Worm (Caenorhabditis elegans) whole organism, L3 larva: Measurements from ENCODE around the gene F54D8.10.

Source experiments
- R02D3.7 ChIP-seq: fragments of 150-350 bp; optimal IDR thresholded peaks from 2 replicates; lab custom pipeline; 2014; ENCODE audit warnings: missing biosample characterization, missing genetic modification characterization
- ZK546.5 ChIP-seq: sonication (generic microtip); optimal IDR thresholded peaks from 2 replicates; lab custom pipeline; 2017; ENCODE audit warnings: missing biosample characterization, missing genetic modification characterization
- aly-2 ChIP-seq: fragments of 150-350 bp; optimal IDR thresholded peaks from 2 replicates; lab custom pipeline; 2014; ENCODE audit warnings: missing biosample characterization, missing genetic modification characterization
- ama-1 ChIP-seq: fragments of 150-350 bp; optimal IDR thresholded peaks from 2 replicates; lab custom pipeline; 2018
- ceh-16 ChIP-seq: sonication (generic microtip); optimal IDR thresholded peaks from 2 replicates; lab custom pipeline; 2017; ENCODE audit warnings: missing biosample characterization, missing genetic modification characterization
- ceh-28 ChIP-seq: fragments of 150-350 bp; optimal IDR thresholded peaks from 2 replicates; lab custom pipeline; 2014; ENCODE audit warnings: missing biosample characterization, missing genetic modification reagents, missing genetic modification characterization
- ceh-82 ChIP-seq: fragments of 150-350 bp; optimal IDR thresholded peaks from 2 replicates; lab custom pipeline; 2014; ENCODE audit warnings: missing biosample characterization, missing genetic modification characterization
- ceh-9 ChIP-seq: sonication (generic microtip); optimal IDR thresholded peaks from 2 replicates; lab custom pipeline; 2018; ENCODE audit warnings: missing biosample characterization, missing genetic modification characterization
- egl-5 ChIP-seq: fragments of 150-350 bp; optimal IDR thresholded peaks from 2 replicates; lab custom pipeline; 2017; ENCODE audit warnings: missing biosample characterization, missing genetic modification reagents, missing genetic modification characterization, inconsistent platforms
- elt-1 ChIP-seq: fragments of 150-350 bp; optimal IDR thresholded peaks from 2 replicates; lab custom pipeline; 2014; ENCODE audit warnings: missing biosample characterization, missing genetic modification characterization
- elt-2 ChIP-seq: sonication (generic microtip); optimal IDR thresholded peaks from 2 replicates; lab custom pipeline; 2016; ENCODE audit warnings: missing genetic modification reagents, mild to moderate bottlenecking, missing genetic modification characterization, missing compliant biosample characterization
- elt-3 ChIP-seq, 3 experiments: fragments of 150-350 bp in 1 of 3; sonication (generic microtip) in 2 of 3; optimal IDR thresholded peaks; 2 replicates in 2 of 3; 4 replicates in 1 of 3; lab custom pipeline; 2014 to 2017; ENCODE audit warnings: missing biosample characterization in 3 of 3, missing genetic modification characterization in 3 of 3
- eor-1 ChIP-seq, 2 experiments: fragments of 150-350 bp; optimal IDR thresholded peaks; 2 replicates each; lab custom pipeline; 2014 to 2018; ENCODE audit warnings: missing biosample characterization in 2 of 2, missing genetic modification characterization in 2 of 2
- fkh-10 ChIP-seq: sonication (generic microtip); optimal IDR thresholded peaks from 2 replicates; lab custom pipeline; 2017; ENCODE audit warnings: missing biosample characterization, missing genetic modification reagents, missing genetic modification characterization
- fkh-2 ChIP-seq: fragments of 150-350 bp; optimal IDR thresholded peaks from 2 replicates; lab custom pipeline; 2014; ENCODE audit warnings: missing biosample characterization, missing genetic modification reagents, missing genetic modification characterization
- fos-1 ChIP-seq: fragments of 150-350 bp; optimal IDR thresholded peaks from 2 replicates; lab custom pipeline; 2014; ENCODE audit warnings: missing biosample characterization, missing genetic modification characterization
- hmg-11 ChIP-seq: sonication (generic microtip); optimal IDR thresholded peaks from 2 replicates; lab custom pipeline; 2016; ENCODE audit warnings: missing genetic modification characterization, missing compliant biosample characterization
- jun-1 ChIP-seq: fragments of 150-350 bp; optimal IDR thresholded peaks from 2 replicates; lab custom pipeline; 2014; ENCODE audit warnings: missing biosample characterization, missing genetic modification reagents, missing genetic modification characterization
- lin-15B ChIP-seq: fragments of 150-350 bp; optimal IDR thresholded peaks from 2 replicates; lab custom pipeline; 2014; ENCODE audit warnings: missing biosample characterization, missing genetic modification characterization
- lin-39 ChIP-seq: fragments of 150-350 bp; optimal IDR thresholded peaks from 2 replicates; lab custom pipeline; 2018; ENCODE audit warnings: missing biosample characterization, missing genetic modification reagents, missing genetic modification characterization
- lsy-12 ChIP-seq: sonication (generic microtip); optimal IDR thresholded peaks from 2 replicates; lab custom pipeline; 2016; ENCODE audit warnings: mild to moderate bottlenecking, missing genetic modification characterization, missing compliant biosample characterization
- mdl-1 ChIP-seq: fragments of 150-350 bp; optimal IDR thresholded peaks from 2 replicates; lab custom pipeline; 2014; ENCODE audit warnings: missing biosample characterization, missing genetic modification characterization
- mml-1 ChIP-seq: fragments of 150-350 bp; sonication (generic microtip); optimal IDR thresholded peaks from 3 replicates; lab custom pipeline; 2014; ENCODE audit warnings: missing biosample characterization, missing genetic modification characterization
- nfya-1 ChIP-seq: sonication (generic microtip); optimal IDR thresholded peaks from 2 replicates; lab custom pipeline; 2017; ENCODE audit warnings: missing genetic modification characterization, mild to moderate bottlenecking, missing compliant biosample characterization, antibody characterized with exemption, moderate library complexity; ENCODE audit not compliant: insufficient read depth
- nhr-11 ChIP-seq: fragments of 150-350 bp; optimal IDR thresholded peaks from 2 replicates; lab custom pipeline; 2014; ENCODE audit warnings: missing biosample characterization, missing genetic modification characterization
- nhr-23 ChIP-seq: fragments of 150-350 bp; optimal IDR thresholded peaks from 2 replicates; lab custom pipeline; 2014; ENCODE audit warnings: missing biosample characterization, missing genetic modification reagents, missing genetic modification characterization
- nhr-237 ChIP-seq: fragments of 150-350 bp; optimal IDR thresholded peaks from 2 replicates; lab custom pipeline; 2014; ENCODE audit warnings: missing biosample characterization, missing genetic modification characterization
- nhr-28 ChIP-seq: fragments of 150-350 bp; optimal IDR thresholded peaks from 2 replicates; lab custom pipeline; 2014; ENCODE audit warnings: missing biosample characterization, missing genetic modification characterization
- nhr-43 ChIP-seq: sonication (generic microtip); optimal IDR thresholded peaks from 2 replicates; lab custom pipeline; 2016; ENCODE audit warnings: mild to moderate bottlenecking, missing genetic modification characterization, missing compliant biosample characterization; ENCODE audit not compliant: poor library complexity, severe bottlenecking
- nhr-67 ChIP-seq: fragments of 150-350 bp; optimal IDR thresholded peaks from 2 replicates; lab custom pipeline; 2014; ENCODE audit warnings: missing biosample characterization, missing genetic modification characterization
- nhr-76 ChIP-seq: fragments of 150-350 bp; sonication (generic microtip); optimal IDR thresholded peaks from 5 replicates; lab custom pipeline; 2014; ENCODE audit warnings: missing biosample characterization, missing genetic modification characterization
- pha-4 ChIP-seq: fragments of 150-350 bp; optimal IDR thresholded peaks from 2 replicates; lab custom pipeline; 2014; ENCODE audit warnings: missing biosample characterization, missing genetic modification reagents, missing genetic modification characterization
- pqm-1 ChIP-seq: fragments of 150-350 bp; optimal IDR thresholded peaks from 2 replicates; lab custom pipeline; 2017; ENCODE audit warnings: missing biosample characterization, missing genetic modification characterization, inconsistent platforms
- skn-1 ChIP-seq: fragments of 150-350 bp; optimal IDR thresholded peaks from 2 replicates; lab custom pipeline; 2014; ENCODE audit warnings: missing biosample characterization, missing genetic modification characterization
- snpc-4 ChIP-seq: fragments of 150-350 bp; optimal IDR thresholded peaks from 2 replicates; lab custom pipeline; 2014; ENCODE audit warnings: missing biosample characterization, missing genetic modification characterization
- unc-62 ChIP-seq: fragments of 150-350 bp; sonication (generic microtip); optimal IDR thresholded peaks from 4 replicates; lab custom pipeline; 2014; ENCODE audit warnings: missing biosample characterization, missing genetic modification reagents, missing genetic modification characterization
- ztf-4 ChIP-seq: fragments of 150-350 bp; optimal IDR thresholded peaks from 2 replicates; lab custom pipeline; 2014; ENCODE audit warnings: missing biosample characterization, missing genetic modification characterization

The F54D8.10 gene

ce11 chrIII:5076569-5076968 lies 18.0 kb upstream of the F54D8.10 start:
- TF ChIP-seq ceh-28 (tag; lab: Kevin White, UChicago) (no peak), hmg-11 (tag; lab: Kevin White, UChicago) (no peak), skn-1 (tag; lab: Kevin White, UChicago) (no peak), elt-2 (tag; lab: Kevin White, UChicago) (no peak), eor-1 (tag; optimal IDR thresholded peaks at IDR 0.05; lab: Kevin White, UChicago) (no peak), lsy-12 (no peak), nhr-76 (no peak), mml-1 (no peak), ceh-16 (no peak), fkh-10 (GFP tag; lab: Kevin White, UChicago) (no peak), nhr-237 (tag; lab: Kevin White, UChicago) (no peak)

ce11 chrIII:5077150-5077814 lies 17.3 kb upstream of the F54D8.10 start, which contains the start of gene alh-1:
Gene alh-1 (plus strand): TSS chrIII:5077764.
- TF ChIP-seq mdl-1, result no peak
- TF ChIP-seq elt-1 (tag; lab: Kevin White, UChicago), result peak; percentile 77
- TF ChIP-seq lin-39 (tag; lab: Kevin White, UChicago), result peak; percentile 9
- peak; percentile 61 for TF ChIP-seq pqm-1
- peak; percentile 74 for TF ChIP-seq pha-4 (tag; lab: Kevin White, UChicago)
- TF ChIP-seq mml-1, result no peak
- peak; percentile 79 for TF ChIP-seq elt-2 (tag; lab: Kevin White, UChicago)
- TF ChIP-seq snpc-4 (tag; lab: Kevin White, UChicago), result peak; percentile 17
- TF ChIP-seq, all 47 proteins: peak for 6

ce11 chrIII:5078062-5078461 lies 16.5 kb upstream of the F54D8.10 start:
- no peak for TF ChIP-seq ceh-82 (tag; lab: Kevin White, UChicago)
- peak; percentile 78 for TF ChIP-seq jun-1 (tag; lab: Kevin White, UChicago)
- no peak for TF ChIP-seq R02D3.7
- peak in 1 of 3 experiments; percentile 8 for TF ChIP-seq elt-3 (tag; optimal IDR thresholded peaks at IDR 0.05; lab: Kevin White, UChicago)
- no peak for TF ChIP-seq fkh-2
- TF ChIP-seq nhr-43, result peak; percentile 81
- no peak for TF ChIP-seq ceh-9 (tag; lab: Kevin White, UChicago)
- TF ChIP-seq egl-5 (tag; lab: Kevin White, UChicago), result no peak
- no peak for TF ChIP-seq nhr-28 (tag; lab: Kevin White, UChicago)
- TF ChIP-seq elt-2 (tag; lab: Kevin White, UChicago), result peak; percentile 93
- TF ChIP-seq fos-1 (tag; lab: Kevin White, UChicago), result no peak
- no peak for TF ChIP-seq aly-2 (tag; lab: Kevin White, UChicago)
- TF ChIP-seq skn-1 (tag; lab: Kevin White, UChicago), result peak; percentile 81
- TF ChIP-seq pha-4 (tag; lab: Kevin White, UChicago), result peak; percentile 93
- TF ChIP-seq elt-1 (tag; lab: Kevin White, UChicago), result peak; percentile 7
- TF ChIP-seq nhr-11 (tag; lab: Kevin White, UChicago), result peak; percentile 37
- no peak for TF ChIP-seq lsy-12
- peak; percentile 82 for TF ChIP-seq nhr-23
- no peak for TF ChIP-seq hmg-11 (tag; lab: Kevin White, UChicago)
- no peak for TF ChIP-seq mml-1
- TF ChIP-seq nhr-237 (tag; lab: Kevin White, UChicago), result no peak
- no peak for TF ChIP-seq nhr-67
- TF ChIP-seq fkh-10 (GFP tag; lab: Kevin White, UChicago), result no peak
- no peak for TF ChIP-seq ZK546.5 (tag; lab: Kevin White, UChicago)
- TF ChIP-seq snpc-4 (tag; lab: Kevin White, UChicago), result peak; percentile 10
- peak; percentile 26 for TF ChIP-seq ama-1 (lab: Kevin White, UChicago)
- peak; percentile 43 for TF ChIP-seq mdl-1
- peak; percentile 25 for TF ChIP-seq ztf-4 (tag; lab: Kevin White, UChicago)
- TF ChIP-seq nfya-1, result peak; percentile 60
- no peak for TF ChIP-seq unc-62
- peak; percentile 99 for TF ChIP-seq pqm-1
- TF ChIP-seq lin-15B (tag; lab: Kevin White, UChicago), result peak; percentile 6
- TF ChIP-seq, all 47 proteins: peak for 16
